Worm (Caenorhabditis elegans) whole organism, L4/young adult: ENCODE measurements around the gene fat-4.

Experiments used
- dao-5 ChIP-seq: sonication (generic microtip); optimal IDR thresholded peaks from 2 replicates; lab custom pipeline; 2016; ENCODE audit warnings: missing genotype, missing genetic modification characterization, moderate library complexity, missing compliant biosample characterization
- him-1 ChIP-seq: sonication (generic microtip); optimal IDR thresholded peaks from 2 replicates; lab custom pipeline; 2016; ENCODE audit warnings: missing genotype, missing genetic modification reagents, missing genetic modification characterization, missing compliant biosample characterization

DNA sequence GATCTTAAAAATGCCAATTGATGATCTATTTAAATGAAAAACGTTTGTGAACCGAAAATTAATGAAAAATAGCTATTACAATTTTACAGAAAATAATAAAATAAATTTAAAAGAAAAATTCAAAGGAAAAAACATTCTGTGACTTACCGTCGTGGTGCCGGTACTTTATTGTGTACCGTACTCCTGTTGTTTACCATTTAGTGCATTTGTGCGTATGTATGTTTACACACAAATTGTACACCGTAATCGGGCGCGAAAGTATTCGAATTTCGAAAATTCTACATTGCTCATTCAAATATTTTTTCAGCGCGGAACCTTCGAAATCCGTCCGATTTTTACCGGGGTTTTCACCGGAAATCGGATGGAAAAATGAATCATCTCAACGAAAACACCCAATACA lies 21.2 kb upstream of the fat-4 start, which contains the start of gene T13F2.6:
- TF ChIP-seq dao-5 (no peak), him-1 (tag; lab: Kevin White, UChicago) (no peak)
